Fruit fly (Drosophila melanogaster) whole organism, embryonic: ENCODE results near the gene Wdr33.

Experiments
- Atf-2 ChIP-seq: fragments of 200-800 bp; sonication (Bioruptor generic); optimal IDR thresholded peaks from 2 replicates; lab custom pipeline; 2016; ENCODE audit warnings: missing biosample characterization, missing genetic modification characterization
- Atf3 ChIP-seq: fragments of 200-800 bp; sonication (Bioruptor generic); optimal IDR thresholded peaks from 3 replicates; lab custom pipeline; 2016; ENCODE audit warnings: missing biosample characterization, missing genetic modification characterization
- BtbVII ChIP-seq: fragments of 200-800 bp; sonication (Bioruptor generic); optimal IDR thresholded peaks from 3 replicates; lab custom pipeline; 2017; ENCODE audit warnings: missing biosample characterization, mild to moderate bottlenecking, missing genetic modification characterization
- CG12744 ChIP-seq: fragments of 200-800 bp; sonication (Bioruptor generic); optimal IDR thresholded peaks from 2 replicates; lab custom pipeline; 2016; ENCODE audit warnings: missing biosample characterization, missing genetic modification characterization
- CG15073 ChIP-seq: fragments of 200-800 bp; sonication (Bioruptor generic); optimal IDR thresholded peaks from 2 replicates; lab custom pipeline; 2016; ENCODE audit warnings: missing biosample characterization, missing genetic modification characterization
- CG17186 ChIP-seq: fragments of 200-800 bp; sonication (Bioruptor generic); optimal IDR thresholded peaks from 3 replicates; lab custom pipeline; 2017; ENCODE audit warnings: missing biosample characterization, missing genetic modification reagents, missing genetic modification characterization
- CG17912 ChIP-seq: fragments of 200-800 bp; sonication (Bioruptor generic); optimal IDR thresholded peaks from 2 replicates; lab custom pipeline; 2018; ENCODE audit warnings: missing biosample characterization, mild to moderate bottlenecking, missing genetic modification characterization
- CG3838 ChIP-seq: fragments of 200-800 bp; sonication (Bioruptor generic); optimal IDR thresholded peaks from 3 replicates; lab custom pipeline; 2016; ENCODE audit warnings: missing biosample characterization, missing genetic modification characterization
- CG6854 ChIP-seq: fragments of 200-800 bp; sonication (Bioruptor generic); optimal IDR thresholded peaks from 3 replicates; lab custom pipeline; 2017; ENCODE audit warnings: missing biosample characterization, mild to moderate bottlenecking, missing genetic modification characterization
- CG7372 ChIP-seq: fragments of 200-800 bp; sonication (Bioruptor generic); IDR thresholded peaks from 2 replicates; pipeline ENCODE4 v1.3.6; 2022; ENCODE audit warnings: missing biosample characterization, missing genetic modification characterization
- CG9609 ChIP-seq: fragments of 200-800 bp; sonication (Bioruptor generic); optimal IDR thresholded peaks from 3 replicates; lab custom pipeline; 2016; ENCODE audit warnings: missing biosample characterization, missing genetic modification characterization
- CG9932 ChIP-seq: fragments of 200-800 bp; sonication (Bioruptor generic); IDR thresholded peaks from 2 replicates; pipeline ENCODE4 v1.3.6; 2022; ENCODE audit warnings: missing biosample characterization, missing genetic modification characterization
- CkIIα-i1 ChIP-seq: fragments of 200-800 bp; sonication (Bioruptor generic); IDR thresholded peaks from 2 replicates; pipeline ENCODE4 v1.3.6; 2022; ENCODE audit warnings: missing biosample characterization, missing genetic modification characterization
- D19A ChIP-seq: fragments of 200-800 bp; optimal IDR thresholded peaks from 3 replicates; lab custom pipeline; 2019; ENCODE audit warnings: missing biosample characterization, mild to moderate bottlenecking, missing genetic modification characterization, moderate library complexity
- Dip3 ChIP-seq: fragments of 200-800 bp; sonication (Bioruptor generic); optimal IDR thresholded peaks from 3 replicates; lab custom pipeline; 2016; ENCODE audit warnings: missing biosample characterization, missing genetic modification characterization
- GATAe ChIP-seq: fragments of 200-800 bp; sonication (Bioruptor generic); conservative IDR thresholded peaks from 2 replicates; pipeline ENCODE4 v1.3.6; 2022; ENCODE audit warnings: missing biosample characterization, missing genetic modification characterization
- HHEX ChIP-seq: fragments of 200-800 bp; sonication (Bioruptor generic); optimal IDR thresholded peaks from 3 replicates; lab custom pipeline; 2017; ENCODE audit warnings: missing biosample characterization, mild to moderate bottlenecking, missing genetic modification characterization, missing genetic modification reagents
- HLHmδ ChIP-seq: fragments of 200-800 bp; sonication (Bioruptor generic); optimal IDR thresholded peaks from 2 replicates; lab custom pipeline; 2018; ENCODE audit warnings: missing biosample characterization, mild to moderate bottlenecking, missing genetic modification characterization, moderate library complexity
- Hmr ChIP-seq: fragments of 200-800 bp; sonication (Bioruptor generic); optimal IDR thresholded peaks from 3 replicates; lab custom pipeline; 2017; ENCODE audit warnings: mild to moderate bottlenecking, missing biosample characterization, missing genetic modification reagents, missing genetic modification characterization
- Hmx ChIP-seq: fragments of 200-800 bp; sonication (Bioruptor generic); optimal IDR thresholded peaks from 2 replicates; lab custom pipeline; 2016; ENCODE audit warnings: missing biosample characterization, missing genetic modification characterization
- Kr ChIP-seq: fragments of 200-800 bp; sonication (Bioruptor generic); optimal IDR thresholded peaks from 2 replicates; lab custom pipeline; 2017; ENCODE audit warnings: missing biosample characterization, mild to moderate bottlenecking, missing genetic modification characterization
- NC2β ChIP-seq: fragments of 200-800 bp; sonication (Bioruptor generic); optimal IDR thresholded peaks from 2 replicates; lab custom pipeline; 2016; ENCODE audit warnings: missing biosample characterization, missing genetic modification characterization
- NFAT ChIP-seq: fragments of 200-800 bp; sonication (Bioruptor generic); IDR thresholded peaks from 2 replicates; pipeline ENCODE4 v1.3.6; 2022; ENCODE audit warnings: missing biosample characterization, missing genetic modification characterization
- Oli ChIP-seq: fragments of 200-800 bp; sonication (Bioruptor generic); optimal IDR thresholded peaks from 2 replicates; lab custom pipeline; 2018; ENCODE audit warnings: missing biosample characterization, mild to moderate bottlenecking, missing genetic modification characterization, moderate library complexity
- Ptx1 ChIP-seq: fragments of 200-800 bp; sonication (Bioruptor generic); IDR thresholded peaks from 2 replicates; pipeline ENCODE4 v1.3.6; 2022; ENCODE audit warnings: missing biosample characterization, missing genetic modification characterization
- Stat92E ChIP-seq, 3 experiments: fragments of >200 bp in 2 of 3; fragments of 200-800 bp in 1 of 3; sonication (Bioruptor generic) in 1 of 3; optimal IDR thresholded peaks; 2 replicates each; lab custom pipeline; 2017 to 2019; ENCODE audit warnings: missing biosample characterization in 3 of 3, missing genetic modification characterization in 3 of 3, mild to moderate bottlenecking in 1 of 3, moderate library complexity in 1 of 3
- Xbp1 ChIP-seq: fragments of 200-800 bp; sonication (Bioruptor generic); optimal IDR thresholded peaks from 3 replicates; lab custom pipeline; 2016; ENCODE audit warnings: missing biosample characterization, mild to moderate bottlenecking, missing genetic modification characterization
- bowl ChIP-seq: fragments of 200-800 bp; sonication (Bioruptor generic); IDR thresholded peaks from 2 replicates; pipeline ENCODE4 v1.3.6; 2022; ENCODE audit warnings: missing biosample characterization, missing genetic modification characterization
- dati ChIP-seq: fragments of 200-800 bp; sonication (Bioruptor generic); IDR thresholded peaks from 2 replicates; pipeline ENCODE4 v1.3.6; 2022; ENCODE audit warnings: missing biosample characterization, missing genetic modification characterization
- dpn ChIP-seq, 2 experiments: fragments of 200-800 bp; sonication (Bioruptor generic); optimal IDR thresholded peaks; 3 replicates each; lab custom pipeline; 2016; ENCODE audit warnings: missing biosample characterization in 2 of 2, missing genetic modification characterization in 2 of 2
- emc ChIP-seq: fragments of 200-800 bp; sonication (Bioruptor generic); optimal IDR thresholded peaks from 2 replicates; lab custom pipeline; 2016; ENCODE audit warnings: missing biosample characterization, missing genetic modification characterization
- fd102C ChIP-seq: fragments of 200-800 bp; sonication (Bioruptor generic); optimal IDR thresholded peaks from 2 replicates; lab custom pipeline; 2018; ENCODE audit warnings: missing biosample characterization, mild to moderate bottlenecking, missing genetic modification characterization, moderate library complexity
- gce ChIP-seq: fragments of 200-800 bp; sonication (Bioruptor generic); IDR thresholded peaks from 3 replicates; pipeline ENCODE4 v1.3.6; 2022; ENCODE audit warnings: missing biosample characterization, missing genetic modification characterization
- grau ChIP-seq: fragments of 200-800 bp; optimal IDR thresholded peaks from 3 replicates; lab custom pipeline; 2019; ENCODE audit warnings: missing biosample characterization, mild to moderate bottlenecking, missing genetic modification characterization, moderate library complexity
- gro ChIP-seq: fragments of 200-800 bp; sonication (Bioruptor generic); optimal IDR thresholded peaks from 2 replicates; lab custom pipeline; 2016; ENCODE audit warnings: missing biosample characterization, missing genetic modification characterization
- hb ChIP-seq: fragments of 200-800 bp; sonication (Bioruptor generic); IDR thresholded peaks from 3 replicates; pipeline ENCODE4 v1.3.6; 2022; ENCODE audit warnings: missing biosample characterization, missing genetic modification characterization; ENCODE audit not compliant: partially characterized antibody
- hkb ChIP-seq, 2 experiments: fragments of 200-800 bp in 1 of 2; fragments of >200 bp in 1 of 2; sonication (Bioruptor generic) in 1 of 2; IDR thresholded peaks in 1 of 2; optimal IDR thresholded peaks in 1 of 2; 2 replicates each; pipeline versions ENCODE4 v1.3.6 to Lab custom; 2017 to 2022; ENCODE audit warnings: missing biosample characterization in 1 of 2, missing genetic modification characterization in 1 of 2
- insv ChIP-seq, 2 experiments: fragments of 200-800 bp; sonication (Bioruptor generic); optimal IDR thresholded peaks; 3 replicates each; lab custom pipeline; 2016 to 2018; ENCODE audit warnings: missing biosample characterization in 2 of 2, missing genetic modification characterization in 2 of 2
- jing ChIP-seq: fragments of 200-800 bp; sonication (Bioruptor generic); optimal IDR thresholded peaks from 2 replicates; lab custom pipeline; 2018; ENCODE audit warnings: missing biosample characterization, mild to moderate bottlenecking, missing genetic modification characterization
- lov ChIP-seq, 2 experiments: fragments of 200-800 bp in 1 of 2; fragments of >200 bp in 1 of 2; sonication (Bioruptor generic) in 1 of 2; IDR thresholded peaks in 1 of 2; optimal IDR thresholded peaks in 1 of 2; 2 replicates in 1 of 2; 3 replicates in 1 of 2; pipeline versions ENCODE4 v1.3.6 to Lab custom; 2017 to 2022; ENCODE audit warnings: missing biosample characterization in 1 of 2, missing genetic modification characterization in 1 of 2
- nau ChIP-seq: fragments of 200-800 bp; sonication (Bioruptor generic); optimal IDR thresholded peaks from 3 replicates; lab custom pipeline; 2017; ENCODE audit warnings: missing biosample characterization, mild to moderate bottlenecking, missing genetic modification characterization, missing genetic modification reagents
- otp ChIP-seq: fragments of 200-800 bp; sonication (Bioruptor generic); IDR thresholded peaks from 3 replicates; pipeline ENCODE4, ENCODE4 v1.3.6; 2022; ENCODE audit warnings: missing biosample characterization, missing genetic modification characterization
- pnt ChIP-seq: fragments of 200-800 bp; sonication (Bioruptor generic); optimal IDR thresholded peaks from 3 replicates; lab custom pipeline; 2016; ENCODE audit warnings: missing biosample characterization, missing genetic modification characterization
- prd ChIP-seq, 3 experiments: fragments of >200 bp in 2 of 3; fragments of 200-800 bp in 1 of 3; sonication (Bioruptor generic) in 1 of 3; optimal IDR thresholded peaks in 2 of 3; IDR thresholded peaks in 1 of 3; 2 replicates in 2 of 3; 3 replicates in 1 of 3; pipeline versions ENCODE4 v1.3.6 to Lab custom; 2017 to 2022; ENCODE audit warnings: missing biosample characterization in 1 of 3, missing genetic modification characterization in 1 of 3
- pros ChIP-seq: fragments of 200-800 bp; sonication (Bioruptor generic); optimal IDR thresholded peaks from 3 replicates; lab custom pipeline; 2019; ENCODE audit warnings: missing biosample characterization, mild to moderate bottlenecking, missing genetic modification characterization, moderate library complexity
- pzg ChIP-seq: fragments of 200-800 bp; sonication (Bioruptor generic); optimal IDR thresholded peaks from 3 replicates; lab custom pipeline; 2018; ENCODE audit warnings: missing biosample characterization, mild to moderate bottlenecking, missing genetic modification characterization, moderate library complexity
- so ChIP-seq: fragments of 200-800 bp; sonication (Bioruptor generic); IDR thresholded peaks from 3 replicates; pipeline ENCODE4 v1.3.6; 2022; ENCODE audit warnings: missing biosample characterization, missing genetic modification characterization
- yki ChIP-seq: fragments of >200 bp; optimal IDR thresholded peaks from 3 replicates; lab custom pipeline; 2018

Gene Wdr33

dm6 chr3R:5636519-5637430, 23.7 kb upstream of the Wdr33 start, which contains the start of the genes CG31548 and CG12170 (continued):
- TF ChIP-seq CkIIα-i1 (GFP tag; lab: Robert Waterston, UW), result no peak
- TF ChIP-seq Atf-2 (GFP tag; lab: Kevin White, UChicago), result no peak
- no peak for TF ChIP-seq GATAe (GFP tag; lab: Robert Waterston, UW)
- no peak for TF ChIP-seq CG9932 (GFP tag; lab: Robert Waterston, UW)
- peak; percentile 72 for TF ChIP-seq Xbp1
- peak; percentile 33; the same call in 1 of the 3 replicates for TF ChIP-seq so
- TF ChIP-seq HHEX (GFP tag; lab: Kevin White, UChicago), result no peak
- TF ChIP-seq CG15073, result no peak
- no peak for TF ChIP-seq lov (optimal IDR thresholded peaks at IDR 0.05; lab: Kevin White, UChicago)
- 0 out of 3 replicates have a peak, but pooled peaks have one; percentile 15 for TF ChIP-seq lov (GFP tag; IDR thresholded peaks at IDR 0.05; lab: Robert Waterston, UW)
- TF ChIP-seq CG6854, result no peak
- TF ChIP-seq Ptx1, result peak; percentile 36; the same call in 1 of the 2 replicates
- no peak for TF ChIP-seq CG12744 (GFP tag; lab: Kevin White, UChicago)
- no peak for TF ChIP-seq Dip3 (GFP tag; lab: Kevin White, UChicago)
- no peak for TF ChIP-seq gce (GFP tag; lab: Robert Waterston, UW)
- TF ChIP-seq otp (GFP tag; lab: Robert Waterston, UW), result no peak
- no peak for TF ChIP-seq dati (GFP tag; lab: Robert Waterston, UW)
- no peak for TF ChIP-seq pnt
- TF ChIP-seq CG3838 (GFP tag; lab: Kevin White, UChicago), result no peak
- peak; percentile 22 for TF ChIP-seq NC2β
- TF ChIP-seq Hmr (GFP tag; lab: Kevin White, UChicago), result no peak
- TF ChIP-seq CG17912 (GFP tag; lab: Kevin White, UChicago), result no peak
- no peak for TF ChIP-seq prd (optimal IDR thresholded peaks at IDR 0.05; lab: Kevin White, UChicago)
- peak; percentile 42; the same call in 1 of the 3 replicates for TF ChIP-seq prd (GFP tag; IDR thresholded peaks at IDR 0.05; lab: Robert Waterston, UW)
- no peak for TF ChIP-seq CG7372 (GFP tag; lab: Robert Waterston, UW)
- TF ChIP-seq Oli (tag; lab: Kevin White, UChicago), result peak; percentile 15
- no peak for TF ChIP-seq jing
- TF ChIP-seq nau, result no peak
- TF ChIP-seq gro (GFP tag; lab: Kevin White, UChicago), result peak; percentile 11
- TF ChIP-seq grau, result peak; percentile 62
- no peak for TF ChIP-seq fd102C (GFP tag; lab: Kevin White, UChicago)
- TF ChIP-seq D19A (tag; lab: Kevin White, UChicago), result peak; percentile 53
- no peak for TF ChIP-seq hkb (optimal IDR thresholded peaks at IDR 0.05; lab: Kevin White, UChicago)
- peak; percentile 75 for TF ChIP-seq hkb (GFP tag; IDR thresholded peaks at IDR 0.05; lab: Robert Waterston, UW)
- TF ChIP-seq Kr (GFP tag; lab: Kevin White, UChicago), result no peak
- TF ChIP-seq CG9609, result peak; percentile 2
- TF ChIP-seq insv (GFP tag; optimal IDR thresholded peaks at IDR 0.05; lab: Kevin White, UChicago), result no peak
- no peak for TF ChIP-seq Stat92E (GFP tag; optimal IDR thresholded peaks at IDR 0.05; lab: Kevin White, UChicago)
- TF ChIP-seq hb (GFP tag; lab: Robert Waterston, UW), result no peak
- TF ChIP-seq Hmx (GFP tag; lab: Kevin White, UChicago), result no peak
- TF ChIP-seq pros (GFP tag; lab: Kevin White, UChicago), result no peak
- TF ChIP-seq bowl, result no peak
- TF ChIP-seq HLHmδ (GFP tag; lab: Kevin White, UChicago), result no peak
- TF ChIP-seq CG17186 (GFP tag; lab: Kevin White, UChicago), result no peak
- peak; percentile 15 for TF ChIP-seq pzg (GFP tag; lab: Kevin White, UChicago)
- TF ChIP-seq dpn (GFP tag; optimal IDR thresholded peaks at IDR 0.05; lab: Kevin White, UChicago), result peak; percentile 14 to 49
- TF ChIP-seq yki (lab: Kevin White, UChicago), result no peak
- TF ChIP-seq Atf3 (GFP tag; lab: Kevin White, UChicago), result no peak
- no peak for TF ChIP-seq emc (GFP tag; lab: Kevin White, UChicago)
- no peak for TF ChIP-seq BtbVII
- TF ChIP-seq NFAT (GFP tag; lab: Robert Waterston, UW), result no peak
